Worm (Caenorhabditis elegans) whole organism, L2 larva: Measurements from ENCODE around the gene T01D1.5.

Experiments used
- C34F6.9 ChIP-seq: fragments of 150-350 bp; optimal IDR thresholded peaks from 2 replicates; lab custom pipeline; 2014; ENCODE audit warnings: missing biosample characterization, missing genetic modification characterization
- F13H6.1 ChIP-seq: sonication (generic microtip); optimal IDR thresholded peaks from 2 replicates; lab custom pipeline; 2016; ENCODE audit warnings: missing genetic modification characterization, missing compliant biosample characterization
- R02D3.7 ChIP-seq: fragments of 150-350 bp; optimal IDR thresholded peaks from 2 replicates; lab custom pipeline; 2014; ENCODE audit warnings: missing biosample characterization, missing genetic modification characterization
- Y55F3AM.14 ChIP-seq: fragments of 200-800 bp; sonication (Bioruptor generic); optimal IDR thresholded peaks from 2 replicates; lab custom pipeline; 2018; ENCODE audit warnings: mild to moderate bottlenecking, missing genetic modification characterization, missing compliant biosample characterization
- alr-1 ChIP-seq: fragments of 150-350 bp; optimal IDR thresholded peaks from 2 replicates; lab custom pipeline; 2014; ENCODE audit warnings: missing biosample characterization, missing genetic modification characterization
- aly-2 ChIP-seq: fragments of 150-350 bp; optimal IDR thresholded peaks from 2 replicates; lab custom pipeline; 2014; ENCODE audit warnings: missing biosample characterization, missing genetic modification characterization
- ama-1 ChIP-seq: fragments of 150-350 bp; optimal IDR thresholded peaks from 2 replicates; lab custom pipeline; 2018; ENCODE audit warnings: inconsistent platforms
- blmp-1 ChIP-seq: sonication (generic microtip); optimal IDR thresholded peaks from 2 replicates; lab custom pipeline; 2017; ENCODE audit warnings: missing genetic modification characterization, mild to moderate bottlenecking, missing compliant biosample characterization, antibody characterized with exemption, moderate library complexity; ENCODE audit not compliant: insufficient read depth
- ceh-16 ChIP-seq: fragments of 150-350 bp; optimal IDR thresholded peaks from 2 replicates; lab custom pipeline; 2014; ENCODE audit warnings: missing biosample characterization, missing genetic modification characterization
- crh-2 ChIP-seq: sonication (generic microtip); optimal IDR thresholded peaks from 2 replicates; lab custom pipeline; 2017; ENCODE audit warnings: missing biosample characterization, missing genetic modification characterization
- dmd-4 ChIP-seq: sonication (generic microtip); optimal IDR thresholded peaks from 2 replicates; lab custom pipeline; 2017; ENCODE audit warnings: missing biosample characterization, missing genetic modification characterization
- egl-27 ChIP-seq: sonication (generic microtip); optimal IDR thresholded peaks from 3 replicates; lab custom pipeline; 2017; ENCODE audit warnings: missing biosample characterization, missing genetic modification reagents, missing genetic modification characterization
- elt-1 ChIP-seq: fragments of 150-350 bp; optimal IDR thresholded peaks from 2 replicates; lab custom pipeline; 2014; ENCODE audit warnings: missing biosample characterization, missing genetic modification characterization
- elt-3 ChIP-seq: sonication (generic microtip); optimal IDR thresholded peaks from 2 replicates; lab custom pipeline; 2017; ENCODE audit warnings: missing biosample characterization, missing genetic modification characterization
- gmeb-1 ChIP-seq: fragments of 150-350 bp; optimal IDR thresholded peaks from 2 replicates; lab custom pipeline; 2014; ENCODE audit warnings: missing biosample characterization, missing genetic modification characterization
- lin-13 ChIP-seq: fragments of 150-350 bp; optimal IDR thresholded peaks from 2 replicates; lab custom pipeline; 2014; ENCODE audit warnings: missing biosample characterization, missing genetic modification reagents, missing genetic modification characterization
- lin-39 ChIP-seq: fragments of 150-350 bp; optimal IDR thresholded peaks from 2 replicates; lab custom pipeline; 2014; ENCODE audit warnings: missing biosample characterization, missing genetic modification reagents, missing genetic modification characterization
- lsy-2 ChIP-seq, 2 experiments: fragments of 150-350 bp in 1 of 2; sonication (generic microtip) in 1 of 2; optimal IDR thresholded peaks; 2 replicates each; lab custom pipeline; 2014 to 2017; ENCODE audit warnings: missing biosample characterization in 2 of 2, missing genetic modification characterization in 2 of 2
- mbf-1 ChIP-seq: sonication (generic microtip); optimal IDR thresholded peaks from 2 replicates; lab custom pipeline; 2017; ENCODE audit warnings: missing biosample characterization, missing genetic modification characterization
- mdl-1 ChIP-seq, 2 experiments: fragments of 150-350 bp in 1 of 2; sonication (generic microtip) in 1 of 2; optimal IDR thresholded peaks; 2 replicates each; lab custom pipeline; 2017; ENCODE audit warnings: missing biosample characterization in 2 of 2, missing genetic modification characterization in 2 of 2
- nhr-10 ChIP-seq: sonication (generic microtip); optimal IDR thresholded peaks from 2 replicates; lab custom pipeline; 2017; ENCODE audit warnings: missing biosample characterization, missing genetic modification characterization
- nhr-11 ChIP-seq: fragments of 150-350 bp; optimal IDR thresholded peaks from 2 replicates; lab custom pipeline; 2014; ENCODE audit warnings: missing biosample characterization, missing genetic modification characterization
- nhr-12 ChIP-seq: fragments of 150-350 bp; optimal IDR thresholded peaks from 2 replicates; lab custom pipeline; 2014; ENCODE audit warnings: missing biosample characterization, missing genetic modification characterization
- nhr-129 ChIP-seq: fragments of 150-350 bp; optimal IDR thresholded peaks from 2 replicates; lab custom pipeline; 2014; ENCODE audit warnings: missing biosample characterization, missing genetic modification characterization
- nhr-21 ChIP-seq: fragments of 150-350 bp; optimal IDR thresholded peaks from 2 replicates; lab custom pipeline; 2014; ENCODE audit warnings: missing biosample characterization, missing genetic modification characterization
- nhr-23 ChIP-seq: fragments of 150-350 bp; optimal IDR thresholded peaks from 2 replicates; lab custom pipeline; 2014; ENCODE audit warnings: missing biosample characterization, missing genetic modification reagents, missing genetic modification characterization
- nhr-237 ChIP-seq: fragments of 150-350 bp; optimal IDR thresholded peaks from 2 replicates; lab custom pipeline; 2014; ENCODE audit warnings: missing biosample characterization, missing genetic modification characterization
- nhr-6 ChIP-seq: fragments of 150-350 bp; optimal IDR thresholded peaks from 2 replicates; lab custom pipeline; 2014; ENCODE audit warnings: missing biosample characterization, missing genetic modification characterization
- nhr-77 ChIP-seq: fragments of 150-350 bp; optimal IDR thresholded peaks from 2 replicates; lab custom pipeline; 2014; ENCODE audit warnings: missing biosample characterization, missing genetic modification characterization
- peb-1 ChIP-seq: fragments of 150-350 bp; optimal IDR thresholded peaks from 2 replicates; lab custom pipeline; 2014; ENCODE audit warnings: missing biosample characterization, missing genetic modification characterization
- sem-4 ChIP-seq: fragments of 150-350 bp; optimal IDR thresholded peaks from 2 replicates; lab custom pipeline; 2014; ENCODE audit warnings: missing biosample characterization, missing genetic modification reagents, missing genetic modification characterization
- skn-1 ChIP-seq: sonication (generic microtip); optimal IDR thresholded peaks from 2 replicates; lab custom pipeline; 2017; ENCODE audit warnings: missing biosample characterization, missing genetic modification characterization
- sma-3 ChIP-seq: sonication (generic microtip); optimal IDR thresholded peaks from 2 replicates; lab custom pipeline; 2016; ENCODE audit warnings: missing genetic modification reagents, missing genetic modification characterization, missing compliant biosample characterization
- sma-9 ChIP-seq, 2 experiments: fragments of 150-350 bp in 1 of 2; sonication (generic microtip) in 1 of 2; optimal IDR thresholded peaks; 2 replicates each; lab custom pipeline; 2014 to 2016; ENCODE audit warnings: missing genetic modification characterization in 2 of 2, mild to moderate bottlenecking in 1 of 2, missing biosample characterization in 1 of 2, missing compliant biosample characterization in 1 of 2, missing genetic modification reagents in 1 of 2, moderate library complexity in 1 of 2
- snpc-4 ChIP-seq: fragments of 150-350 bp; optimal IDR thresholded peaks from 2 replicates; lab custom pipeline; 2014; ENCODE audit warnings: missing biosample characterization, missing genetic modification characterization
- unc-39 ChIP-seq: fragments of 150-350 bp; optimal IDR thresholded peaks from 2 replicates; lab custom pipeline; 2014; ENCODE audit warnings: missing biosample characterization, missing genetic modification characterization
- unc-55 ChIP-seq: fragments of 150-350 bp; sonication (generic microtip); optimal IDR thresholded peaks from 3 replicates; lab custom pipeline; 2014; ENCODE audit warnings: missing biosample characterization, missing genetic modification reagents, missing genetic modification characterization
- unc-62 ChIP-seq: fragments of 150-350 bp; optimal IDR thresholded peaks from 2 replicates; lab custom pipeline; 2014; ENCODE audit warnings: missing biosample characterization, missing genetic modification reagents, missing genetic modification characterization
- zag-1 ChIP-seq: fragments of 150-350 bp; optimal IDR thresholded peaks from 2 replicates; lab custom pipeline; 2014; ENCODE audit warnings: missing biosample characterization, missing genetic modification characterization
- ztf-1 ChIP-seq: fragments of 200-800 bp; sonication (Bioruptor generic); conservative IDR thresholded peaks from 2 replicates; pipeline ENCODE4 v1.3.6; 2022; ENCODE audit warnings: missing genetic modification characterization, missing compliant biosample characterization
- ztf-11 ChIP-seq: sonication (generic microtip); optimal IDR thresholded peaks from 2 replicates; lab custom pipeline; 2017; ENCODE audit warnings: missing biosample characterization, missing genetic modification characterization
- ztf-4 ChIP-seq: fragments of 150-350 bp; optimal IDR thresholded peaks from 2 replicates; lab custom pipeline; 2014; ENCODE audit warnings: missing biosample characterization, missing genetic modification characterization

Gene T01D1.5

DNA sequence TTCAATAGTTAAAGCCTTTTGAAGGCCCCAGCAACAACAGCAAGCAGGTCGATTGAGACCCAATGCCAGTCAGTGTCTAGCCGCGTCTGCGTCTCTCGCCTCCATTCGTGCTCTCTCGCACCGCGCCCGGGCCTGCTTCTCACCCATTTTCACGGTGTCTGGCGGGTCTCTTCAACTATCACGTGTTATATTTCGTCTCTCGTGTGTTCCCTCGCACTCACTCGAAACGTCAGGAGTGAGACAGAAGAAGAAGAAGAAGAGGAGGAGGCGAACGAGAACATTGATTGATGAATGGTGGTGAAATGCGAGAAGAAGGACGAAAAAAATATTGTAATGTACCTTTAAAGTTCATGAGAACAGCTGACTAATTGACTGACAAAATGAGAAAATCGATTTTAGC lies 32.3 kb upstream of the T01D1.5 start (continued):
- TF ChIP-seq blmp-1 (peak; percentile 38), gmeb-1 (tag; lab: Kevin White, UChicago) (peak; percentile 60), C34F6.9 (tag; lab: Kevin White, UChicago) (peak; percentile 90), ama-1 (lab: Kevin White, UChicago) (no peak), R02D3.7 (tag; lab: Kevin White, UChicago) (no peak), nhr-10 (tag; lab: Kevin White, UChicago) (peak; percentile 4), alr-1 (tag; lab: Kevin White, UChicago) (no peak), mbf-1 (no peak), unc-39 (tag; lab: Kevin White, UChicago) (no peak), nhr-237 (no peak), mdl-1 (tag; optimal IDR thresholded peaks at IDR 0.05; lab: Kevin White, UChicago) (peak; percentile 54 to 89), nhr-6 (tag; lab: Kevin White, UChicago) (peak; percentile 53)

DNA sequence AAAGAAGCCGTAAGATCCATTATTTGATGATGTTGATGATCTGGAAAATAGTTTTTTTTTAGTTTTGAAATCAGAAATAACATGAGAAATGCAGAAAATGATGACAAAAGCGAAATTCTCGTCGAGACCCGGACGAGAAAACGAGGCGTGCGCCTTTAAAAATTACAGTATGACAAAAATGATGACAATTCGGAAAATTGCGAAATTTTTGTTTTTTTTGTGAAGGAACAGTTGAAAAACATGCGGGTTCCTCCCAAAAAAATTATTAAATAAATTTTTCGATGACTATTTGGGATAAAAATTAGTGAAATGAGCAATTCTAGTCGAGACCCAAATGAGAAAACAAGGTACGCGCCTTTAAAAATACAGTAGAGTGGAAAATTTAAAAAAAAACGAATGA lies 31.7 kb upstream of the T01D1.5 start, which contains the start of gene ubxn-3:
TSS of gene ubxn-3 (minus strand) at position 66 of the 400 bp plus-strand sequence.
- TF ChIP-seq ztf-1 (GFP tag; lab: Robert Waterston, UW) (no peak), elt-3 (tag; lab: Kevin White, UChicago) (no peak)

DNA sequence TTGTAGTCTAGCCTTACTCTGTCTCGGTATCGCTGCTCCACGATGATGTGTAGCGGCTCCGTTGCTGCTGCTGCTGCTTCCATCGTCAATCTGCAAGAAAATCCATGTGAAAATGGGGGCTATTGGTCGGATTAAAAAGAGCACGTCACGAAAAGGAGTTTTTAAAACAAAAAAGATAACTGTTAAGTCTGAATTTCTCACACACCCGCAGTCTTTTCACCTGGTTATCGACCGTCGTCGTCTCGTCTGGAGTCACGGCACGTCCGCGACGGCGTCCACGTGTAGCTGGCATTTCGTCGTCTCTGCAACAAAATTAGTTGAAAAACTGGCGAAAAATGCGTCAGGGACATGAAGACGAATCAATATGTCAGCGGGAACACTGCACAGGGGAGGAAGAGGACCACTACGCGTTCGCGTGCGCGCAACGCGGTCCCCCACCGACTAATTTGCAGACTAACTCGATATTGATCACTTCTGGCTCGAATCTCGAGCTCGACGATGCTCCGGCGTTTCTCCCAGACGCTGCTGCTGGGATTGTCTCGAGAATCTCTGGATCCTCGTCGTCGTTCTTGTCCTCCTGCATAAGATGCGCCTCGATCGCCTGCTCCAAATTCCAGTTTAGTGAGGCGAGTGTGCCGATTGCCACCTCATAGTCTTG lies 31.1 kb upstream of the T01D1.5 start:
- TF ChIP-seq ztf-1 (GFP tag; lab: Robert Waterston, UW) (0 out of 2 replicates have a peak, but pooled peaks have one; percentile 40), mdl-1 (tag; optimal IDR thresholded peaks at IDR 0.05; lab: Kevin White, UChicago) (no peak), Y55F3AM.14 (GFP tag; lab: Kevin White, UChicago) (peak; percentile 4)

DNA sequence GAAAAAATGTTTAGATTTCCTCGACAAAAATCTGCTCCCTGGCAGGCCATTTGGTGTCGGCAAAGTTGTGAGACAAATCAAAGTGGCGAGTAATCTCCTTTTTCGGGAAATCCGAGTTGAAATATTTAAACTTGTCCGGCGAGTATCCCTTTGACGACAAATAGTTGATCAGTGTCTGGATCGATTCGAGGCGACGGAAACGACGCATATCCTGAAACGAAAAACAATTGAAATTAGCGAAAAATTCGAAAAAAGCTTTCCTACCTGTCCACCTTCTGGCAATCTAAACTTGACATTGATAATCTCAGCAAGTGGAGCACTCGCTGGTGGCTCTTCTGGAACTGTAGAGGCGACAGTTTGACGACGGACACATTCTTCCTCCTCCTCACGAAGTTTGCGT lies 28.4 kb upstream of the T01D1.5 start:
- TF ChIP-seq egl-27 (tag; lab: Kevin White, UChicago) = no peak
- no peak for TF ChIP-seq ama-1 (lab: Kevin White, UChicago)
- TF ChIP-seq nhr-21 = no peak
- TF ChIP-seq elt-3 (tag; lab: Kevin White, UChicago) = no peak
- TF ChIP-seq nhr-237 = no peak
- no peak for TF ChIP-seq nhr-12
- TF ChIP-seq nhr-6 (tag; lab: Kevin White, UChicago) = no peak
- TF ChIP-seq ztf-4 = no peak

DNA sequence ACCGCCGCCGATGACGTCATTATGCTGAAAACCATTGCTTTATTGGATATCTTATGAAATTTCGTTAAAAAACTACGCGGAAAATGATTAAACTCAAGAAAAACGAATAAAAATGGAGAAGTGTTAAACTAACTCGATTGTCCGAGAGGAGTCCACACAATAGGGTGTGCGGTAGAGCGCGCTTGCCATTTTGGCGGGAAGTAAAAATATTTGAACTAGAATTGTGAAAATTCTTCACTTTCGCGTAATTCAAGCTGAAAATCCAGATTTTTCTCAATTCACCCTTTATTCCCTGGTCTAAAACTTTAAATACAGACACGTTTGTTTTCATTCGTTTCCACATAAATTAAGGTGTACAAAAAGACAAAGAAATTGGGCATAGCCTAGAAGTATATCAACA lies 27.7 kb upstream of the T01D1.5 start, which contains the start of gene F48A11.4:
TSS of gene F48A11.4 (minus strand) at position 24 of the 400 bp plus-strand sequence.
- TF ChIP-seq nhr-23 (tag; lab: Kevin White, UChicago) = no peak
- TF ChIP-seq nhr-129 = peak; percentile 92
- TF ChIP-seq peb-1 (tag; lab: Kevin White, UChicago) = no peak
- peak; percentile 11 for TF ChIP-seq mbf-1
- peak; percentile 64 for TF ChIP-seq nhr-237
- peak; percentile 57 for TF ChIP-seq nhr-77
- TF ChIP-seq elt-1 = no peak
- peak; percentile 91 for TF ChIP-seq sem-4 (tag; lab: Kevin White, UChicago)
- peak; percentile 17 to 27 for TF ChIP-seq mdl-1 (tag; optimal IDR thresholded peaks at IDR 0.05; lab: Kevin White, UChicago)
- peak; percentile 92 for TF ChIP-seq sma-9 (GFP tag; optimal IDR thresholded peaks at IDR 0.05; lab: Kevin White, UChicago)
- TF ChIP-seq sma-9 (tag; optimal IDR thresholded peaks at IDR 0.05; lab: Kevin White, UChicago) = no peak
- TF ChIP-seq ama-1 (lab: Kevin White, UChicago) = peak; percentile 89
- peak; percentile 39 for TF ChIP-seq dmd-4
- TF ChIP-seq lin-39 (tag; lab: Kevin White, UChicago) = no peak
- peak; percentile 90 to 95 for TF ChIP-seq lsy-2 (tag; optimal IDR thresholded peaks at IDR 0.05; lab: Kevin White, UChicago)
- peak; percentile 93 for TF ChIP-seq nhr-6 (tag; lab: Kevin White, UChicago)
- peak; percentile 95 for TF ChIP-seq lin-13
- TF ChIP-seq egl-27 (tag; lab: Kevin White, UChicago) = peak; percentile 93
- no peak for TF ChIP-seq aly-2 (tag; lab: Kevin White, UChicago)
- peak; percentile 95 for TF ChIP-seq C34F6.9 (tag; lab: Kevin White, UChicago)
- peak; percentile 83 for TF ChIP-seq ceh-16 (tag; lab: Kevin White, UChicago)
- TF ChIP-seq ztf-1 (GFP tag; lab: Robert Waterston, UW) = 0 out of 2 replicates have a peak, but pooled peaks have one; percentile 49
- TF ChIP-seq snpc-4 (tag; lab: Kevin White, UChicago) = peak; percentile 84
- TF ChIP-seq F13H6.1 (tag; lab: Kevin White, UChicago) = peak; percentile 93
- TF ChIP-seq unc-62 = no peak
- TF ChIP-seq Y55F3AM.14 (GFP tag; lab: Kevin White, UChicago) = peak; percentile 52
- TF ChIP-seq unc-55 (GFP tag; lab: Kevin White, UChicago) = peak; percentile 98
- TF ChIP-seq nhr-11 (tag; lab: Kevin White, UChicago) = no peak
- TF ChIP-seq blmp-1 = peak; percentile 69
- TF ChIP-seq R02D3.7 (tag; lab: Kevin White, UChicago) = peak; percentile 69
- peak; percentile 61 for TF ChIP-seq zag-1 (tag; lab: Kevin White, UChicago)
- TF ChIP-seq sma-3 (GFP tag; lab: Kevin White, UChicago) = peak; percentile 96
- peak; percentile 69 for TF ChIP-seq nhr-10 (tag; lab: Kevin White, UChicago)
- TF ChIP-seq crh-2 = peak; percentile 95
- no peak for TF ChIP-seq nhr-12
- no peak for TF ChIP-seq ztf-11 (tag; lab: Kevin White, UChicago)
- TF ChIP-seq skn-1 (tag; lab: Kevin White, UChicago) = peak; percentile 35
